Worm (Caenorhabditis elegans): ENCODE results near the gene mep-1.
A peak's percentile ranks its signal among the peaks of the same experiment; 100 is the strongest.

Gene mep-1

ce11 chrIV:11549694-11550093 lies 25.3 kb downstream of the mep-1 start (continued):
- TF ChIP-seq ets-4 (GFP tag; optimal IDR thresholded peaks at IDR 0.05) = no peak
- peak; percentile 32 for TF ChIP-seq efl-1 (GFP tag; optimal IDR thresholded peaks at IDR 0.05)
- no peak; the same call in 1 of the 2 replicates for TF ChIP-seq egrh-3 (GFP tag; IDR thresholded peaks at IDR 0.05)
- no peak for TF ChIP-seq Y95B8A.8 (GFP tag; IDR thresholded peaks at IDR 0.05)
- TF ChIP-seq nhr-179 (tag; optimal IDR thresholded peaks at IDR 0.05) = peak; percentile 17
- TF ChIP-seq cebp-1 (GFP tag; IDR thresholded peaks at IDR 0.05) = no peak
- TF ChIP-seq cebp-1 (tag; optimal IDR thresholded peaks at IDR 0.05) = no peak
- TF ChIP-seq rec-8 (tag; optimal IDR thresholded peaks at IDR 0.05) = peak; percentile 84 to 89
- TF ChIP-seq snpc-1.1 (tag; optimal IDR thresholded peaks at IDR 0.05; ENCODE audit: insufficient read depth) = peak; percentile 38
- TF ChIP-seq ceh-58 (GFP tag; IDR thresholded peaks at IDR 0.05) = no peak
- TF ChIP-seq Y79H2A.3 (GFP tag; conservative IDR thresholded peaks at IDR 0.05) = no peak
- TF ChIP-seq ekl-4 (GFP tag; IDR thresholded peaks at IDR 0.05) = peak; percentile 64; the same call in 1 of the 2 replicates
- TF ChIP-seq F52B5.7 (tag; optimal IDR thresholded peaks at IDR 0.05) = no peak
- TF ChIP-seq sptf-2 (GFP tag; optimal IDR thresholded peaks at IDR 0.05) = no peak
- peak; percentile 85 for TF ChIP-seq lin-26 (GFP tag; IDR thresholded peaks at IDR 0.05)
- TF ChIP-seq pha-4 (tag; optimal IDR thresholded peaks at IDR 0.05) = no peak
- TF ChIP-seq nfya-1 (tag; optimal IDR thresholded peaks at IDR 0.05; ENCODE audit: borderline replicate concordance, insufficient read depth) = no peak
- peak; percentile 96 for TF ChIP-seq him-1 (tag; optimal IDR thresholded peaks at IDR 0.05)
- TF ChIP-seq mes-4 (tag; optimal IDR thresholded peaks at IDR 0.05) = peak; percentile 65
- TF ChIP-seq ama-1 (optimal IDR thresholded peaks at IDR 0.05) = no peak
- peak; percentile 82 to 88 for TF ChIP-seq ama-1 (GFP tag; optimal IDR thresholded peaks at IDR 0.05)
- peak; percentile 44; the same call in 1 of the 2 replicates for TF ChIP-seq ceh-100 (GFP tag; IDR thresholded peaks at IDR 0.05)
- no peak for TF ChIP-seq B0035.1 (tag; optimal IDR thresholded peaks at IDR 0.05)
- peak in 1 of 3 experiments; percentile 8 for TF ChIP-seq lin-35 (GFP tag; optimal IDR thresholded peaks at IDR 0.05)
- peak; percentile 62; the same call in 1 of the 2 replicates for TF ChIP-seq ztf-25 (GFP tag; IDR thresholded peaks at IDR 0.05)
- no peak for TF ChIP-seq ztf-3 (GFP tag; optimal IDR thresholded peaks at IDR 0.05)
- peak; percentile 97 for TF ChIP-seq F23B12.7 (tag; optimal IDR thresholded peaks at IDR 0.05; ENCODE audit: insufficient read depth)
- TF ChIP-seq ceh-79 (tag; optimal IDR thresholded peaks at IDR 0.05) = peak; percentile 20
- no peak for TF ChIP-seq sdz-38 (tag; optimal IDR thresholded peaks at IDR 0.05)
- no peak for TF ChIP-seq atf-7 (tag; optimal IDR thresholded peaks at IDR 0.05)
- no peak for TF ChIP-seq C06A6.2 (GFP tag; conservative IDR thresholded peaks at IDR 0.05)
- TF ChIP-seq B0336.3 (GFP tag; IDR thresholded peaks at IDR 0.05) = no peak
- TF ChIP-seq pbrm-1 (GFP tag; IDR thresholded peaks at IDR 0.05) = no peak
- no peak for TF ChIP-seq madf-6 (GFP tag; IDR thresholded peaks at IDR 0.05)
- TF ChIP-seq lsl-1 (GFP tag; optimal IDR thresholded peaks at IDR 0.05) = no peak

- TF ChIP-seq egl-18 (GFP tag; IDR thresholded peaks at IDR 0.05) (no peak), nhr-27 (tag; optimal IDR thresholded peaks at IDR 0.05) (no peak), Y56A3A.18 (GFP tag; IDR thresholded peaks at IDR 0.05) (no peak), B0019.2 (GFP tag; conservative IDR thresholded peaks at IDR 0.05) (no peak), athp-1 (tag; optimal IDR thresholded peaks at IDR 0.05) (no peak), akir-1 (GFP tag; optimal IDR thresholded peaks at IDR 0.05) (no peak), snpc-1.3 (tag; optimal IDR thresholded peaks at IDR 0.05; ENCODE audit: insufficient read depth) (no peak), hsf-1 (GFP tag; IDR thresholded peaks at IDR 0.05) (no peak), mxl-1 (tag; optimal IDR thresholded peaks at IDR 0.05) (no peak), F55B11.4 (tag; optimal IDR thresholded peaks at IDR 0.05; ENCODE audit: borderline replicate concordance, insufficient read depth) (no peak), egrh-3 (GFP tag; IDR thresholded peaks at IDR 0.05) (no peak), ZK185.1 (tag; optimal IDR thresholded peaks at IDR 0.05; ENCODE audit: poor library complexity, severe bottlenecking) (no peak), C17E4.6 (GFP tag; IDR thresholded peaks at IDR 0.05) (no peak), lsl-1 (GFP tag; optimal IDR thresholded peaks at IDR 0.05) (no peak), Y53F4B.3 (GFP tag; IDR thresholded peaks at IDR 0.05) (no peak)
Observed at ce11 chrIV:11551813-11552212, 27.4 kb downstream of the mep-1 start, which contains the start of gene col-128. col-128 (minus strand) TSS chrIV:11551960.

All from whole organism, young adult.